Worm (Caenorhabditis elegans): ENCODE results near the gene saeg-2.

The saeg-2 gene

ce11 chrIII:9228722-9229121 lies 11.4 kb upstream of the saeg-2 start, which contains the start of gene rnr-1 (continued):
- TF ChIP-seq athp-1 (tag; optimal IDR thresholded peaks at IDR 0.05) (no peak), mcd-1 (GFP tag; IDR thresholded peaks at IDR 0.05) (peak; percentile 9; the same call in 1 of the 2 replicates), F10E7.11 (tag; optimal IDR thresholded peaks at IDR 0.05) (no peak), attf-6 (GFP tag; IDR thresholded peaks at IDR 0.05) (no peak), aptf-3 (GFP tag; IDR thresholded peaks at IDR 0.05) (no peak), unc-130 (GFP tag; optimal IDR thresholded peaks at IDR 0.05) (peak; percentile 26), rpc-1 (optimal IDR thresholded peaks at IDR 0.05) (no peak), rpc-1 (tag; optimal IDR thresholded peaks at IDR 0.05) (no peak), F57A8.1 (GFP tag; optimal IDR thresholded peaks at IDR 0.05) (no peak), die-1 (tag; optimal IDR thresholded peaks at IDR 0.05) (no peak), ceh-58 (GFP tag; IDR thresholded peaks at IDR 0.05) (no peak), snpc-1.1 (tag; optimal IDR thresholded peaks at IDR 0.05; ENCODE audit: insufficient read depth) (no peak), C17E4.6 (GFP tag; IDR thresholded peaks at IDR 0.05) (no peak), C06A6.2 (GFP tag; conservative IDR thresholded peaks at IDR 0.05) (no peak), ceh-27 (GFP tag; optimal IDR thresholded peaks at IDR 0.05) (no peak), hrde-1 (tag; optimal IDR thresholded peaks at IDR 0.05; ENCODE audit: borderline replicate concordance) (no peak), F55B11.4 (tag; optimal IDR thresholded peaks at IDR 0.05; ENCODE audit: borderline replicate concordance, insufficient read depth) (no peak), lin-35 (GFP tag; optimal IDR thresholded peaks at IDR 0.05) (no peak), pbrm-1 (GFP tag; IDR thresholded peaks at IDR 0.05) (peak; percentile 39; the same call in 1 of the 2 replicates), mes-4 (tag; optimal IDR thresholded peaks at IDR 0.05) (no peak), Y53G8AR.9 (GFP tag; conservative IDR thresholded peaks at IDR 0.05) (no peak), B0336.3 (GFP tag; IDR thresholded peaks at IDR 0.05) (peak; percentile 22; the same call in 1 of the 2 replicates), somi-1 (GFP tag; optimal IDR thresholded peaks at IDR 0.05) (no peak), ekl-4 (GFP tag; IDR thresholded peaks at IDR 0.05) (no peak), unc-62 (GFP tag; optimal IDR thresholded peaks at IDR 0.05) (no peak), hmg-1.2 (GFP tag; IDR thresholded peaks at IDR 0.05) (peak; percentile 19; the same call in 1 of the 2 replicates), mxl-1 (tag; optimal IDR thresholded peaks at IDR 0.05) (no peak), tbp1 (GFP tag; optimal IDR thresholded peaks at IDR 0.05) (peak; percentile 26), F23B12.7 (tag; optimal IDR thresholded peaks at IDR 0.05; ENCODE audit: insufficient read depth) (no peak), dox-1 (GFP tag; IDR thresholded peaks at IDR 0.05) (peak; percentile 19; the same call in 1 of the 2 replicates), ztf-26 (tag; optimal IDR thresholded peaks at IDR 0.05) (no peak), ets-4 (GFP tag; optimal IDR thresholded peaks at IDR 0.05) (no peak), ceh-91 (GFP tag; IDR thresholded peaks at IDR 0.05) (peak; percentile 91), ztf-25 (GFP tag; IDR thresholded peaks at IDR 0.05) (no peak), ztf-22 (GFP tag; optimal IDR thresholded peaks at IDR 0.05) (no peak), hlh-12 (tag; optimal IDR thresholded peaks at IDR 0.05) (no peak), lag-1 (GFP tag; IDR thresholded peaks at IDR 0.05) (no peak), nhr-120 (GFP tag; IDR thresholded peaks at IDR 0.05) (no peak)

- TF ChIP-seq ztf-28 (GFP tag; IDR thresholded peaks at IDR 0.05) (no peak), unc-130 (GFP tag; optimal IDR thresholded peaks at IDR 0.05) (no peak), cebp-2 (GFP tag; IDR thresholded peaks at IDR 0.05) (no peak), chd-7 (tag; optimal IDR thresholded peaks at IDR 0.05) (no peak), xnd-1 (tag; optimal IDR thresholded peaks at IDR 0.05) (no peak), D2030.7 (GFP tag; IDR thresholded peaks at IDR 0.05) (no peak), ztf-18 (tag; optimal IDR thresholded peaks at IDR 0.05) (no peak), bed-2 (GFP tag; IDR thresholded peaks at IDR 0.05) (no peak), hmg-20 (GFP tag; IDR thresholded peaks at IDR 0.05) (no peak), lag-1 (GFP tag; IDR thresholded peaks at IDR 0.05) (no peak), Y56A3A.18 (GFP tag; IDR thresholded peaks at IDR 0.05) (no peak), die-1 (tag; optimal IDR thresholded peaks at IDR 0.05) (no peak), ztf-6 (GFP tag; IDR thresholded peaks at IDR 0.05) (no peak), sptf-2 (GFP tag; optimal IDR thresholded peaks at IDR 0.05) (no peak), let-526 (GFP tag; IDR thresholded peaks at IDR 0.05) (no peak), let-607 (tag; optimal IDR thresholded peaks at IDR 0.05) (no peak)
Observed at ce11 chrIII:9231173-9231572, 9.0 kb upstream of the saeg-2 start, which contains the start of gene T23G5.3. Gene T23G5.3, minus strand, starts transcription at chrIII:9231273.

All from whole organism, young adult.